Fruit fly (Drosophila melanogaster) whole organism, embryonic: Measurements from ENCODE around the gene CG9674.

Source experiments
- CG14014 ChIP-seq: fragments of 200-800 bp; sonication (Bioruptor generic); IDR thresholded peaks from 2 replicates; pipeline ENCODE4 v1.3.6; 2022; ENCODE audit warnings: missing biosample characterization, missing genetic modification characterization
- CG8765 ChIP-seq: fragments of 200-800 bp; sonication (Bioruptor generic); IDR thresholded peaks from 2 replicates; pipeline ENCODE4 v1.3.6; 2022; ENCODE audit warnings: missing biosample characterization, missing genetic modification characterization
- Doc2 ChIP-seq: fragments of 200-800 bp; sonication (Bioruptor generic); IDR thresholded peaks from 2 replicates; pipeline ENCODE4 v1.3.6; 2022; ENCODE audit warnings: missing biosample characterization, missing genetic modification characterization
- Gug ChIP-seq: fragments of 200-800 bp; sonication (Bioruptor generic); IDR thresholded peaks from 4 replicates; pipeline ENCODE4 v1.3.6; 2022; ENCODE audit warnings: missing biosample characterization, missing genetic modification characterization
- Myb ChIP-seq: fragments of 200-800 bp; sonication (Bioruptor generic); optimal IDR thresholded peaks from 2 replicates; lab custom pipeline; 2016; ENCODE audit warnings: missing biosample characterization, missing genetic modification characterization
- Nf-YB ChIP-seq: fragments of 200-800 bp; sonication (Bioruptor generic); optimal IDR thresholded peaks from 3 replicates; lab custom pipeline; 2019; ENCODE audit warnings: missing biosample characterization, mild to moderate bottlenecking, missing genetic modification characterization, moderate library complexity
- Taf1 ChIP-seq: fragments of 200-800 bp; sonication (Bioruptor generic); IDR thresholded peaks from 2 replicates; pipeline ENCODE4 v1.3.6; 2022; ENCODE audit warnings: missing biosample characterization, missing genetic modification characterization
- Usf ChIP-seq: fragments of 200-800 bp; sonication (Bioruptor generic); optimal IDR thresholded peaks from 2 replicates; lab custom pipeline; 2017; ENCODE audit warnings: missing genotype, missing biosample characterization, missing genetic modification characterization
- cas ChIP-seq: fragments of 200-800 bp; sonication (Bioruptor generic); IDR thresholded peaks from 2 replicates; pipeline ENCODE4 v1.3.6; 2022; ENCODE audit warnings: missing biosample characterization, missing genetic modification characterization
- eyg ChIP-seq: fragments of 200-800 bp; sonication (Bioruptor generic); optimal IDR thresholded peaks from 3 replicates; lab custom pipeline; 2016; ENCODE audit warnings: missing biosample characterization, missing genetic modification characterization
- fd3F ChIP-seq: fragments of 200-800 bp; sonication (Bioruptor generic); optimal IDR thresholded peaks from 2 replicates; lab custom pipeline; 2018; ENCODE audit warnings: missing biosample characterization, mild to moderate bottlenecking, missing genetic modification characterization, moderate library complexity
- kah ChIP-seq: fragments of 200-800 bp; sonication (Bioruptor generic); optimal IDR thresholded peaks from 2 replicates; lab custom pipeline; 2018; ENCODE audit warnings: missing biosample characterization, mild to moderate bottlenecking, missing genetic modification characterization
- rib ChIP-seq: fragments of 200-800 bp; sonication (Bioruptor generic); IDR thresholded peaks from 2 replicates; pipeline ENCODE4 v1.3.6; 2022; ENCODE audit warnings: missing biosample characterization, missing genetic modification characterization
- yki ChIP-seq: fragments of >200 bp; optimal IDR thresholded peaks from 3 replicates; lab custom pipeline; 2018

DNA sequence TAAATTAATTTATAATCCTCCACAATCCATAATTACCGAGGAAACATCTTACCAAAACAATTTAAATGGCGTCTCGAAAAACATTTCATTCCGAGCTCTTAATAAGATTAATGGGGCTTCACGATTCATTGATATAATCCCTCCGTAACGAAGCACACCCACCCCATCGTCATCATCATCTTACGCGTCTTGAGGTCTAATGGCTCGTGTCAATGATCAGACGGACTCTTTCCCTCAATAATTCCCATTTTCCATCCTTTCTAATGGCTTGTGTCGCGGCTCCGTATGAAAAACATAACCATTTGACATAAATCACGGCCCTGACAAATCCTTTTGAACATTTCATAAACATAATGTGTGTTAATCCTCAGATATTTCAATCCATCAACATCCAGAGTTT lies 40.6 kb downstream of the CG9674 start:
- no peak for TF ChIP-seq cas
- TF ChIP-seq Gug, result no peak
- TF ChIP-seq Doc2 (GFP tag; lab: Robert Waterston, UW), result no peak
- TF ChIP-seq yki (lab: Kevin White, UChicago), result no peak
- TF ChIP-seq Taf1 (GFP tag; lab: Robert Waterston, UW), result no peak
- TF ChIP-seq Nf-YB (GFP tag; lab: Kevin White, UChicago), result no peak
- TF ChIP-seq eyg (GFP tag; lab: Kevin White, UChicago), result no peak
- TF ChIP-seq Usf (GFP tag; lab: Kevin White, UChicago), result no peak
- no peak for TF ChIP-seq Myb (GFP tag; lab: Kevin White, UChicago)
- TF ChIP-seq rib (GFP tag; lab: Robert Waterston, UW), result no peak
- TF ChIP-seq kah, result no peak
- TF ChIP-seq CG14014 (GFP tag; lab: Robert Waterston, UW), result no peak
- no peak for TF ChIP-seq CG8765 (GFP tag; lab: Robert Waterston, UW)
- TF ChIP-seq fd3F (GFP tag; lab: Kevin White, UChicago), result no peak
